Fruit fly (Drosophila melanogaster) Kc167 (cell line): Measurements from ENCODE around the gene Pfdn4.

Source experiments
- Myc ChIP-seq: fragments of >200 bp; optimal IDR thresholded peaks from 2 replicates; lab custom pipeline; 2017; ENCODE audit warnings: missing external identifiers
- Sin3A ChIP-seq: fragments of >200 bp; optimal IDR thresholded peaks from 2 replicates; lab custom pipeline; 2018; ENCODE audit warnings: missing external identifiers
- h ChIP-seq: fragments of >200 bp; optimal IDR thresholded peaks from 3 replicates; lab custom pipeline; 2018; ENCODE audit warnings: missing external identifiers
- insv ChIP-seq: fragments of >200 bp; optimal IDR thresholded peaks from 3 replicates; lab custom pipeline; 2018; ENCODE audit warnings: missing external identifiers
- psq ChIP-seq: fragments of >200 bp; optimal IDR thresholded peaks from 2 replicates; lab custom pipeline; 2017; ENCODE audit warnings: missing external identifiers
- ttk ChIP-seq: sonication (Bioruptor generic); optimal IDR thresholded peaks from 2 replicates; lab custom pipeline; 2017; ENCODE audit warnings: missing external identifiers

Gene Pfdn4

DNA sequence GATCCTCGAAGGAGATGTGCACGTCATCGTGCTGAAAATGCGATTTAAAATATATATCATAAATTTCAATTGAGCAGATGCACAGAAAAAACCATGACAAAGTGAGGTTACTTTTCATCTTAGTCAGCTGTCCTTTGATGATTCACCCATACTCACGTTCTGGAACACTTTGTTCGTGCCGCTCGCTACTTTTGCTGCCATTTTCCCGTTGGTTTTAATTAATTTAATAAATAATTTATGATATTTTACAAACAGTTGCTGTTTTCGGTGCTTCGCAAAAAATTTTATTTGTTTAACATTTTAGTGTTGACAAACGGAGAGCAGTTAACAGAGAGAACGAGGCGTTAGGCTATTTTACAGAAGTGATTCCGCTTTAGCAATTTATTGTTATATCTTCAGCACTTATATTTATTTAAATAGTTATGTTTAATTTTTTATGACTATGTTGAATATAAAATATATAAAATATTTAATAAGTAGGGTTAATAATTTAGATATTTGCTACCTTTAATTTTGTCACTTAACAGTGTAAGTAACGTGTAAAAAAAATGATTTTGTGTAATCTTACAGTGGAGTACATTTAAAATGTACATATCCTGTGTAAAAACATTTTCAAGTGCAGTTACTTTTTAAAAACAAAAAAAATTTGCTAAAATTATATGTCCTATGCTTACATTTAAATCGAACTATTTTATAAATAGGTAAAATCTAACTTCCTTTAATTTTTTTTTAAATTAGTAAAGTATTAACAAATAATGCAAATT lies at the start of gene Pfdn4:
Pfdn4 (minus strand) TSS at position 265 of the 764 bp plus-strand sequence.
- no peak for TF ChIP-seq insv
- TF ChIP-seq h (lab: Kevin White, UChicago) = no peak
- TF ChIP-seq psq (lab: Kevin White, UChicago) = no peak
- TF ChIP-seq Sin3A (lab: Kevin White, UChicago) = no peak
- TF ChIP-seq ttk = no peak
- TF ChIP-seq Myc (lab: Kevin White, UChicago) = no peak

DNA sequence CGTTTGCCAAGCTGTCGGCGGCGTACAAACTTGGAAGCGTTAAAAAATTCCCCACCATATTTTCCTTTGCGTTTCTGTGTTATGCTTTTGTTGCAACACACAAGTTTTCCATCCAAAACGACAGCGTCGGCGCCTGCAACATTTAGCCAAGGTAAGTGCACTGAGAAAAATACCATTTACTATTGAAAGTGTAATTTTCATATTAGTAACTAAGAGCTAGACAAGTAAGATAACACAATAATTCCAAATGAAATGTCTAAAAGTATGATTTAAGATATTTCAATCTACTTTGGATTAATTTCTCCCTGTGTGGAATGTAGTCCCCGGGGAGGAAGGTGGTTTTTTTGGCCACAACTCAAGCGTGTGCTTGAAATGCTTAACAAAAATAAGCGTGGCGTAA lies 18.0 kb upstream of the Pfdn4 start:
- TF ChIP-seq Sin3A (lab: Kevin White, UChicago) (no peak), ttk (no peak), psq (lab: Kevin White, UChicago) (no peak), Myc (lab: Kevin White, UChicago) (no peak)

dm6 chr3L:5382721-5383120 lies 14.9 kb upstream of the Pfdn4 start, which contains the start of gene Ir64a:
Gene Ir64a (minus strand): TSS chr3L:5382821.
- TF ChIP-seq h (lab: Kevin White, UChicago) (no peak), Sin3A (lab: Kevin White, UChicago) (no peak), psq (lab: Kevin White, UChicago) (no peak), Myc (lab: Kevin White, UChicago) (no peak), insv (no peak), ttk (no peak)

DNA sequence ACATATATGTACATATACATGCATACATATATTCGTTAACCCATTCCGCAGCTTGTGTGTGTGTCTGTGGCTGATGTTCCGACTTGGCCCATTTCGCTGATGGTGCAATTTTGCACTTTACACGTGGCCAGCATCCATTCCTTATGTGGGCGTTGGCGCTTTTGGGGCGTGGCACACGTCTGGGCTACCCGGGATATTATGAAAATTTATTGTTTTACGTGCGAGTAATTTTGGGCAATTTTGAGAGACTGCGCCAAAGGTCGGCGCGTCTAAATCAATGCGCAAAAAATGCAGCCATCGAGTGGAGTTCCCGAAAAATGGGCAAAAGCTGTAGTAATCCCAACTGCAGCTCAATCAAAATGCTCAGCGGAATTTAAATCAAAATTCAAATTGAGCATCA lies 4.2 kb upstream of the Pfdn4 start:
- TF ChIP-seq Myc (lab: Kevin White, UChicago) = no peak
- TF ChIP-seq Sin3A (lab: Kevin White, UChicago) = no peak
- no peak for TF ChIP-seq ttk
- no peak for TF ChIP-seq insv
- no peak for TF ChIP-seq h (lab: Kevin White, UChicago)
- no peak for TF ChIP-seq psq (lab: Kevin White, UChicago)

dm6 chr3L:5365880-5366507 lies 1.8 kb downstream of the Pfdn4 start, which contains the start of the genes Uev1A and Membrin:
Gene Uev1A (minus strand): TSS chr3L:5366225.
Gene Membrin (plus strand): TSS chr3L:5366455.
- TF ChIP-seq h (lab: Kevin White, UChicago) = no peak
- no peak for TF ChIP-seq Myc (lab: Kevin White, UChicago)
- no peak for TF ChIP-seq insv
- no peak for TF ChIP-seq ttk
- TF ChIP-seq Sin3A (lab: Kevin White, UChicago) = no peak
- TF ChIP-seq psq (lab: Kevin White, UChicago) = no peak

DNA sequence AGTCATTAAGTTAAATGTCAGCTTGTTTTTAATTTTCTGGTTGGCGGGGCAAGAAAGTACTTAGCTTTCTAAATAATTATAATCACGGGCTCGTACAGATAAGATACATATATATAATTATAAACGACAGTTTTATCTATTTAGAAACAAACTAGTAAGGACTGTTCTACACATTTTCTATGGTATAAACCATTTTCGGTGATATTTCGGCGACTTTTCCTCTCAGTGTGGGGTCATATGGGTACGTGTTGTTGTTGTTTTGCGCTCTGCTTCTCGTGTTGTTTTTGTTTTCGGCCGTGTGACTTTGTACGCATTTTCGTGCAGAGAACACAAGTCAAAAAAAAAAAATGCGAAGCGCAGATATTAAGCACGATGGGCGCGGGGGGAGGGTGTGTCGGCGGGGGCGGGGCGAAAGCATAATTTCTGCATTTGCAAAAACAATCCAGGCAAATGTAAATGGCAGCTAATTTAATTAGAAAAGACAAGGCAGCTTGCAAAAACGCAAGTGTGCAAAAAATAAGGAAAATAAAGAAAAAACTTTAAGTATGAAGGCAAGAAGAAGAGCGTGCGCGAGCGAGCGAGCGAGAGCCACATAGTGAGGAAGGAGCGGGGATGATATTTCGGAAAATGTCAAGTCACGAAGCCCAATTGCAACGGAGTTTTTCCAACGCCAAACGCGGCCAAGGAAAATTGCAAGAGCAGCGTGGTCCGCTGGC lies 2.5 kb downstream of the Pfdn4 start:
- TF ChIP-seq Sin3A (lab: Kevin White, UChicago) (no peak), ttk (no peak), psq (lab: Kevin White, UChicago) (no peak), Myc (lab: Kevin White, UChicago) (no peak)

- no peak for TF ChIP-seq Myc (lab: Kevin White, UChicago)
- TF ChIP-seq ttk = no peak
- TF ChIP-seq Sin3A (lab: Kevin White, UChicago) = no peak
- TF ChIP-seq h (lab: Kevin White, UChicago) = no peak
- no peak for TF ChIP-seq psq (lab: Kevin White, UChicago)
- no peak for TF ChIP-seq insv
Observed at dm6 chr3L:5360039-5360988, 7.5 kb downstream of the Pfdn4 start, which contains the start of gene Cyt-c1. Gene Cyt-c1 (plus strand): TSS chr3L:5360211.

dm6 chr3L:5359208-5360003 lies 8.4 kb downstream of the Pfdn4 start, which contains the start of gene Klp64D:
Gene Klp64D (minus strand): TSS chr3L:5359392.
- TF ChIP-seq ttk = no peak
- TF ChIP-seq Sin3A (lab: Kevin White, UChicago) = no peak
- TF ChIP-seq Myc (lab: Kevin White, UChicago) = no peak
- no peak for TF ChIP-seq h (lab: Kevin White, UChicago)
- TF ChIP-seq psq (lab: Kevin White, UChicago) = no peak

dm6 chr3L:5356050-5356967 lies 11.5 kb downstream of the Pfdn4 start:
- TF ChIP-seq ttk (no peak), Sin3A (lab: Kevin White, UChicago) (no peak), h (lab: Kevin White, UChicago) (no peak), Myc (lab: Kevin White, UChicago) (no peak), psq (lab: Kevin White, UChicago) (no peak), insv (no peak)

dm6 chr3L:5355823-5356049 lies 12.1 kb downstream of the Pfdn4 start, which contains the start of gene lama:
Gene lama (minus strand): TSS chr3L:5355923.
- no peak for TF ChIP-seq h (lab: Kevin White, UChicago)
- TF ChIP-seq psq (lab: Kevin White, UChicago) = no peak
- TF ChIP-seq insv = no peak
- TF ChIP-seq ttk = no peak
- no peak for TF ChIP-seq Myc (lab: Kevin White, UChicago)
- no peak for TF ChIP-seq Sin3A (lab: Kevin White, UChicago)
